Worm (Caenorhabditis elegans): ENCODE data around the gene mtss-1.

- TF ChIP-seq unc-39 (tag; optimal IDR thresholded peaks at IDR 0.05) (no peak), lin-32 (GFP tag; optimal IDR thresholded peaks at IDR 0.05) (no peak), sptf-1 (tag; optimal IDR thresholded peaks at IDR 0.05) (no peak), mep-1 (tag; optimal IDR thresholded peaks at IDR 0.05) (no peak), drap-1 (GFP tag; optimal IDR thresholded peaks at IDR 0.05) (no peak)
Measured at ce11 chrIII:8818599-8818998, 50.5 kb downstream of the mtss-1 start, which contains the start of gene pat-2.
